Fruit fly (Drosophila melanogaster) whole organism, prepupa: Measurements from ENCODE around the gene Pi4KIIIalpha.

Experiments
- CG11294 ChIP-seq: fragments of 200-800 bp; sonication (Bioruptor generic); IDR thresholded peaks from 2 replicates; pipeline ENCODE4 v1.3.6; 2022; ENCODE audit warnings: missing biosample characterization, missing genetic modification characterization
- CG11762 ChIP-seq: fragments of 200-800 bp; sonication (Bioruptor generic); optimal IDR thresholded peaks from 3 replicates; lab custom pipeline; 2016; ENCODE audit warnings: missing biosample characterization, missing genetic modification characterization; ENCODE audit not compliant: insufficient read depth
- CG16779 ChIP-seq: fragments of 200-800 bp; sonication (Bioruptor generic); optimal IDR thresholded peaks from 3 replicates; lab custom pipeline; 2017; ENCODE audit warnings: missing biosample characterization, mild to moderate bottlenecking, missing genetic modification characterization
- CG6163 ChIP-seq: fragments of 200-800 bp; sonication (Bioruptor generic); IDR thresholded peaks from 3 replicates; pipeline ENCODE4 v1.3.6; 2022; ENCODE audit warnings: missing biosample characterization, missing genetic modification characterization
- CG8632 ChIP-seq: fragments of 200-800 bp; sonication (Bioruptor generic); optimal IDR thresholded peaks from 3 replicates; lab custom pipeline; 2016; ENCODE audit warnings: missing biosample characterization, missing genetic modification characterization
- Gug ChIP-seq: fragments of 200-800 bp; sonication (Bioruptor generic); IDR thresholded peaks from 2 replicates; pipeline ENCODE4 v1.3.6; 2022; ENCODE audit warnings: missing biosample characterization, missing genetic modification characterization
- Lpt ChIP-seq: fragments of 200-800 bp; sonication (Bioruptor generic); optimal IDR thresholded peaks from 3 replicates; lab custom pipeline; 2016; ENCODE audit warnings: missing biosample characterization, missing genetic modification characterization
- Smox ChIP-seq: fragments of 200-800 bp; sonication (Bioruptor generic); optimal IDR thresholded peaks from 3 replicates; lab custom pipeline; 2016; ENCODE audit warnings: missing biosample characterization, missing genetic modification characterization
- esn ChIP-seq: fragments of 200-800 bp; sonication (Bioruptor generic); optimal IDR thresholded peaks from 2 replicates; lab custom pipeline; 2016; ENCODE audit warnings: missing biosample characterization, mild to moderate bottlenecking, missing genetic modification characterization, moderate library complexity
- fkh ChIP-seq: fragments of 200-800 bp; sonication (Bioruptor generic); optimal IDR thresholded peaks from 3 replicates; lab custom pipeline; 2017; ENCODE audit warnings: missing biosample characterization, mild to moderate bottlenecking, missing genetic modification characterization, moderate library complexity

- no peak for TF ChIP-seq esn (GFP tag; lab: Kevin White, UChicago)
- no peak for TF ChIP-seq Smox (GFP tag; lab: Kevin White, UChicago)
- TF ChIP-seq CG8632 (GFP tag; lab: Kevin White, UChicago) = no peak
- TF ChIP-seq CG6163 (GFP tag; lab: Robert Waterston, UW) = no peak
- TF ChIP-seq Gug (GFP tag; lab: Robert Waterston, UW) = no peak
- no peak for TF ChIP-seq CG16779 (tag; lab: Kevin White, UChicago)
- no peak for TF ChIP-seq Lpt
- no peak for TF ChIP-seq fkh (GFP tag; lab: Kevin White, UChicago)
- no peak for TF ChIP-seq CG11762
- TF ChIP-seq CG11294 (GFP tag; lab: Robert Waterston, UW) = no peak
Observed at dm6 chrX:2637914-2638313, 13.3 kb downstream of the Pi4KIIIalpha start.
